Worm (Caenorhabditis elegans): Measurements from ENCODE around the gene taf-3.

Gene taf-3

DNA sequence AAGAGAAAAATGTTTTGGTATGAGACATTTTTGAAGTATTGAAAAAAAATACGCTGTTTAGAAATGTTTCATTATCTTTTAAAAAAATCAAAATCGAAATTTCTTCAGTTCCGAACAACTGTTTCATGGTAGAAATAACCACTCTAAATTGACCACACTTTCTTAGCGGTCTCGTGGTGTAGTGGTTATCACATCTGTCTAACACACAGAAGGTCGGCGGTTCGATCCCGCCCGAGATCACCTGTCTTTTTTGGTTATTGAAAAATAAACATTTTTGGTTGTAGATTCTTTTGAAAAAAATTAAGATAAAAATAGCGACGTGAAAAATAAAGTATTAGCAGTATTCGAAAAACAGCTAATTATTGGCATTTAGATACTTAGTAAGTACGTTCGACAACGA, 31.8 kb upstream of the taf-3 start:
- TF ChIP-seq pha-4 (tag; optimal IDR thresholded peaks at IDR 0.05) (no peak), syd-9 (tag; optimal IDR thresholded peaks at IDR 0.05) (no peak), rnt-1 (tag; optimal IDR thresholded peaks at IDR 0.05) (no peak), ceh-48 (tag; optimal IDR thresholded peaks at IDR 0.05) (no peak), pat-9 (tag; optimal IDR thresholded peaks at IDR 0.05) (no peak), ceh-24 (tag; optimal IDR thresholded peaks at IDR 0.05) (no peak), unc-42 (tag; optimal IDR thresholded peaks at IDR 0.05) (no peak), pag-3 (tag; optimal IDR thresholded peaks at IDR 0.05; ENCODE audit: borderline replicate concordance) (no peak), hlh-8 (tag; optimal IDR thresholded peaks at IDR 0.05) (no peak), nhr-232 (tag; optimal IDR thresholded peaks at IDR 0.05) (no peak), elt-4 (tag; optimal IDR thresholded peaks at IDR 0.05) (no peak), lim-6 (tag; optimal IDR thresholded peaks at IDR 0.05) (no peak), sdc-2 (tag; optimal IDR thresholded peaks at IDR 0.05) (no peak), mec-3 (tag; optimal IDR thresholded peaks at IDR 0.05; ENCODE audit: borderline replicate concordance) (no peak)

DNA sequence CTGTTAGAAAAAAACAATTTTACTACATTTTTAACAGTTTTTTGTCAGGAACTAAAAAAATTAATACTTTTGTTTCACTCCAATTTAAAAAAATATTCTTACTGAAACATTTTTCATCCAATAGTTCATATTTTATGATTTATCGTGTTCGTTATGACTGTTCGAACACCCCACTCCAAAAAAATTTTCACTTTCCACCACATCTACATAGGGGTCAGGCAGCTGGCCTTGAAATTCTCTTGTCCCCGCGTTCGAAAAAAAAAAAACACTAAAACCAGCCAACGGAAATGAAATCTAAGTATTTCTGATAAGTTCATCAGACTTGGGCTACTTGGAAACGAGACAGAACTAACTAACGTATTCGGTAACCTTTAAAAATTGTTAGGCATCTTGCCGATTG, 26.1 kb upstream of the taf-3 start, which contains the start of gene twk-22:
Gene twk-22, plus strand, starts transcription at position 301 of the 400 bp plus-strand sequence.
- TF ChIP-seq odd-2 (tag; optimal IDR thresholded peaks at IDR 0.05) (no peak), syd-9 (tag; optimal IDR thresholded peaks at IDR 0.05) (no peak), ref-2 (tag; optimal IDR thresholded peaks at IDR 0.05) (no peak), sdc-2 (tag; optimal IDR thresholded peaks at IDR 0.05) (no peak), lim-6 (tag; optimal IDR thresholded peaks at IDR 0.05) (no peak), npax-4 (tag; optimal IDR thresholded peaks at IDR 0.05) (no peak), ceh-45 (GFP tag; IDR thresholded peaks at IDR 0.05) (no peak), nhr-232 (tag; optimal IDR thresholded peaks at IDR 0.05) (no peak)

DNA sequence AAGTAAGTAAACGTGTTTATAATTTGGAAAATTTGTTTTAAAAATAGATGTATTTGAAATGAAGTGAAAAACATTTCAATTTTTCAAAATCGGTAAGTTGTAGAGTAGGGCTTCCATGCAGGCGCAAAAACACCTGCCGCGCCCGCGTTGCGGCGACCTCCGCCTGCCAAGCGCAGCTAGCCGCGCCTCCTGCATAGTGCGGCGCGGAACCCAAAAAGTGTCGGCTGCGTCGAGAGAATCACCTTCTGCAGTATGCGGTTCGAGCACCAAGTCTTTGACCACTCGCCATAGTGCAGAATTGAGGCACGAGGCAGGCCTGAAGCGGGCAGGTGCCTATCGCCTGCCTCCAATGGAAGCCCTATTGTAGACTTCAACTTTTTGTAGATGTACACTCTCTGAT, 22.5 kb upstream of the taf-3 start:
- TF ChIP-seq ceh-31 (tag; optimal IDR thresholded peaks at IDR 0.05) (no peak), ceh-6 (GFP tag; optimal IDR thresholded peaks at IDR 0.05) (no peak), odd-2 (tag; optimal IDR thresholded peaks at IDR 0.05) (no peak), hlh-6 (tag; optimal IDR thresholded peaks at IDR 0.05) (no peak), dmd-4 (tag; optimal IDR thresholded peaks at IDR 0.05; ENCODE audit: borderline replicate concordance) (no peak), rnt-1 (tag; optimal IDR thresholded peaks at IDR 0.05) (no peak), ceh-18 (tag; optimal IDR thresholded peaks at IDR 0.05) (no peak), madf-2 (tag; optimal IDR thresholded peaks at IDR 0.05) (no peak), ceh-9 (tag; optimal IDR thresholded peaks at IDR 0.05) (no peak), elt-2 (tag; optimal IDR thresholded peaks at IDR 0.05) (no peak)

DNA sequence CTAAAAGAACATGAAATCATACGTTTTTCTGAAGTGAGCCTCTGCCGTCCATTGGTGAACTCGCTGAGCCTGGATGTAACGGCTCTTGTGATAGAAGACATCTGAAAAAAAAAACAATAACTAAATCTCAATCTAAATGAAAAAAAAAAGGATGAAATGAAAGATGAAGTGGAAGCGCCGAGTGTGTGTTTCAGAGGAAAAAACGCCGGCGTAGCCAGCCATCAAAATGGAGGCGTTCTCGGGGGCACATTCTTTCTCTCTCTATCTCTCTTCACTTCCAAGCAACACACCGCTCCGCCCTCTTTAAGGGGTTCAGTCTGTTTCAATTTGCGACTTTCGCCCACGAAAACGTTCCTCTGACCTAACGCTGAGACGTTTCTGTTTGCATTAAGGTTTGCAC, 14.6 kb upstream of the taf-3 start, which contains the start of gene T01B4.3:
Gene T01B4.3, minus strand, starts transcription at position 101 of the 400 bp plus-strand sequence.
- TF ChIP-seq ceh-24 (tag; optimal IDR thresholded peaks at IDR 0.05) (no peak), sox-2 (GFP tag; IDR thresholded peaks at IDR 0.05) (no peak), hlh-13 (GFP tag; optimal IDR thresholded peaks at IDR 0.05) (no peak), hlh-6 (tag; optimal IDR thresholded peaks at IDR 0.05) (no peak), zip-5 (tag; optimal IDR thresholded peaks at IDR 0.05) (no peak), ets-4 (tag; optimal IDR thresholded peaks at IDR 0.05) (no peak), ama-1 (optimal IDR thresholded peaks at IDR 0.05) (no peak)

- TF ChIP-seq madf-2 (tag; optimal IDR thresholded peaks at IDR 0.05), result no peak
- TF ChIP-seq ceh-14 (tag; optimal IDR thresholded peaks at IDR 0.05), result no peak
- no peak for TF ChIP-seq K02D7.2 (tag; optimal IDR thresholded peaks at IDR 0.05)
- peak; percentile 37 for TF ChIP-seq hlh-6 (tag; optimal IDR thresholded peaks at IDR 0.05)
These were observed 14.0 kb upstream of the taf-3 start for ce11 chrX:16318248-16318647.

ce11 chrX:16321327-16321726, 10.9 kb upstream of the taf-3 start:
- TF ChIP-seq elt-4 (tag; optimal IDR thresholded peaks at IDR 0.05) (no peak), pat-9 (tag; optimal IDR thresholded peaks at IDR 0.05) (no peak), ceh-14 (tag; optimal IDR thresholded peaks at IDR 0.05) (no peak), gmeb-2 (tag; optimal IDR thresholded peaks at IDR 0.05) (no peak), odd-2 (tag; optimal IDR thresholded peaks at IDR 0.05) (no peak), zip-5 (tag; optimal IDR thresholded peaks at IDR 0.05) (no peak), unc-3 (GFP tag; conservative IDR thresholded peaks at IDR 0.05) (no peak), unc-3 (tag; optimal IDR thresholded peaks at IDR 0.05) (no peak), F13H6.1 (tag; optimal IDR thresholded peaks at IDR 0.05) (no peak), hlh-8 (tag; optimal IDR thresholded peaks at IDR 0.05) (no peak), lin-11 (tag; optimal IDR thresholded peaks at IDR 0.05) (no peak), C08G9.2 (tag; optimal IDR thresholded peaks at IDR 0.05) (no peak), lim-6 (tag; optimal IDR thresholded peaks at IDR 0.05) (no peak), ets-4 (tag; optimal IDR thresholded peaks at IDR 0.05) (no peak), syd-9 (tag; optimal IDR thresholded peaks at IDR 0.05) (no peak), K09A11.1 (tag; optimal IDR thresholded peaks at IDR 0.05; ENCODE audit: insufficient read depth) (no peak), ceh-22 (tag; optimal IDR thresholded peaks at IDR 0.05) (no peak), Y22D7AL.16 (tag; optimal IDR thresholded peaks at IDR 0.05) (no peak), ceh-2 (tag; optimal IDR thresholded peaks at IDR 0.05) (no peak)

All from whole organism, late embryonic.